Fruit fly (Drosophila melanogaster) whole organism, embryonic: ENCODE results near the gene HisCl1.

Experiments used
- Ada2b ChIP-seq: fragments of 200-800 bp; sonication (Bioruptor generic); IDR thresholded peaks from 2 replicates; pipeline ENCODE4 v1.3.6; 2022; ENCODE audit warnings: missing biosample characterization, missing genetic modification characterization
- Antp ChIP-seq: fragments of 200-800 bp; sonication (Bioruptor generic); optimal IDR thresholded peaks from 3 replicates; lab custom pipeline; 2016; ENCODE audit warnings: missing biosample characterization, missing genetic modification characterization
- B-H1 ChIP-seq: fragments of 200-800 bp; sonication (Bioruptor generic); IDR thresholded peaks from 3 replicates; pipeline ENCODE4 v1.3.6; 2022; ENCODE audit warnings: missing biosample characterization, missing genetic modification characterization
- Bdp1 ChIP-seq: fragments of 200-800 bp; sonication (Bioruptor generic); optimal IDR thresholded peaks from 3 replicates; lab custom pipeline; 2016; ENCODE audit warnings: missing biosample characterization, missing genetic modification characterization
- CG10979 ChIP-seq: fragments of 200-800 bp; sonication (Bioruptor generic); optimal IDR thresholded peaks from 2 replicates; lab custom pipeline; 2018; ENCODE audit warnings: missing biosample characterization, mild to moderate bottlenecking, missing genetic modification characterization, moderate library complexity
- CG12769 ChIP-seq: fragments of 200-800 bp; sonication (Bioruptor generic); optimal IDR thresholded peaks from 2 replicates; lab custom pipeline; 2019; ENCODE audit warnings: missing biosample characterization, mild to moderate bottlenecking, missing genetic modification characterization, moderate library complexity
- CG13424 ChIP-seq: fragments of 200-800 bp; sonication (Bioruptor generic); optimal IDR thresholded peaks from 2 replicates; lab custom pipeline; 2019; ENCODE audit warnings: missing biosample characterization, mild to moderate bottlenecking, missing genetic modification characterization, moderate library complexity
- CG14441 ChIP-seq: fragments of 200-800 bp; sonication (Bioruptor generic); IDR thresholded peaks from 2 replicates; pipeline ENCODE4 v1.3.6; 2022; ENCODE audit warnings: missing biosample characterization, missing genetic modification characterization
- CG15479 ChIP-seq: fragments of 200-800 bp; sonication (Bioruptor generic); optimal IDR thresholded peaks from 3 replicates; lab custom pipeline; 2019; ENCODE audit warnings: missing biosample characterization, mild to moderate bottlenecking, missing genetic modification characterization, moderate library complexity
- CG15696 ChIP-seq: fragments of 200-800 bp; sonication (Bioruptor generic); optimal IDR thresholded peaks from 2 replicates; lab custom pipeline; 2019; ENCODE audit warnings: missing biosample characterization, mild to moderate bottlenecking, missing genetic modification characterization, moderate library complexity
- CG17802 ChIP-seq: fragments of 200-800 bp; sonication (Bioruptor generic); optimal IDR thresholded peaks from 2 replicates; lab custom pipeline; 2018; ENCODE audit warnings: missing biosample characterization, mild to moderate bottlenecking, missing genetic modification characterization, moderate library complexity
- CG32772 ChIP-seq: fragments of 200-800 bp; sonication (Bioruptor generic); IDR thresholded peaks from 2 replicates; pipeline ENCODE4 v1.3.6; 2022; ENCODE audit warnings: missing biosample characterization, missing genetic modification characterization
- CG6765 ChIP-seq: fragments of 200-800 bp; sonication (Bioruptor generic); optimal IDR thresholded peaks from 3 replicates; lab custom pipeline; 2017; ENCODE audit warnings: missing biosample characterization, mild to moderate bottlenecking, missing genetic modification characterization
- CG7271 ChIP-seq: fragments of 200-800 bp; sonication (Bioruptor generic); optimal IDR thresholded peaks from 2 replicates; lab custom pipeline; 2018; ENCODE audit warnings: missing biosample characterization, mild to moderate bottlenecking, missing genetic modification characterization, moderate library complexity
- CG8388 ChIP-seq: fragments of 200-800 bp; sonication (Bioruptor generic); optimal IDR thresholded peaks from 2 replicates; lab custom pipeline; 2019; ENCODE audit warnings: missing biosample characterization, mild to moderate bottlenecking, missing genetic modification characterization, moderate library complexity
- CG8765 ChIP-seq: fragments of 200-800 bp; sonication (Bioruptor generic); IDR thresholded peaks from 2 replicates; pipeline ENCODE4 v1.3.6; 2022; ENCODE audit warnings: missing biosample characterization, missing genetic modification characterization
- CG9437 ChIP-seq: fragments of 200-800 bp; sonication (Bioruptor generic); optimal IDR thresholded peaks from 2 replicates; lab custom pipeline; 2018; ENCODE audit warnings: missing biosample characterization, mild to moderate bottlenecking, missing genetic modification characterization
- CG9727 ChIP-seq: fragments of 200-800 bp; sonication (Bioruptor generic); optimal IDR thresholded peaks from 3 replicates; lab custom pipeline; 2017; ENCODE audit warnings: missing biosample characterization, mild to moderate bottlenecking, missing genetic modification characterization
- Deaf1 ChIP-seq: fragments of 200-800 bp; optimal IDR thresholded peaks from 3 replicates; lab custom pipeline; 2019; ENCODE audit warnings: missing biosample characterization, mild to moderate bottlenecking, missing genetic modification characterization, moderate library complexity
- Doc2 ChIP-seq: fragments of 200-800 bp; sonication (Bioruptor generic); IDR thresholded peaks from 2 replicates; pipeline ENCODE4 v1.3.6; 2022; ENCODE audit warnings: missing biosample characterization, missing genetic modification characterization
- H2.0 ChIP-seq: fragments of 200-800 bp; sonication (Bioruptor generic); IDR thresholded peaks from 2 replicates; pipeline ENCODE4 v1.3.6; 2022; ENCODE audit warnings: missing biosample characterization, missing genetic modification characterization
- HLH54F ChIP-seq: fragments of 200-800 bp; sonication (Bioruptor generic); optimal IDR thresholded peaks from 3 replicates; lab custom pipeline; 2016; ENCODE audit warnings: missing biosample characterization, missing genetic modification characterization
- Hr3 ChIP-seq: fragments of 200-800 bp; sonication (Bioruptor generic); optimal IDR thresholded peaks from 3 replicates; lab custom pipeline; 2016; ENCODE audit warnings: missing biosample characterization, missing genetic modification characterization
- Hr51 ChIP-seq, 2 experiments: fragments of 200-800 bp; sonication (Bioruptor generic); optimal IDR thresholded peaks; 2 replicates in 1 of 2; 3 replicates in 1 of 2; lab custom pipeline; 2016 to 2018; ENCODE audit warnings: missing biosample characterization in 2 of 2, missing genetic modification characterization in 2 of 2, mild to moderate bottlenecking in 1 of 2, moderate library complexity in 1 of 2
- MBD-R2 ChIP-seq: fragments of 200-800 bp; sonication (Bioruptor generic); IDR thresholded peaks from 2 replicates; pipeline ENCODE4 v1.3.6; 2022; ENCODE audit warnings: missing biosample characterization, missing genetic modification characterization
- Med ChIP-seq: fragments of 200-800 bp; sonication (Bioruptor generic); peaks from one replicate; lab custom pipeline; 2016; ENCODE audit warnings: missing biosample characterization, missing genetic modification characterization, mild to moderate bottlenecking, inconsistent platforms, moderate library complexity
- Myb ChIP-seq: fragments of 200-800 bp; sonication (Bioruptor generic); optimal IDR thresholded peaks from 2 replicates; lab custom pipeline; 2016; ENCODE audit warnings: missing biosample characterization, missing genetic modification characterization
- Nf-YB ChIP-seq: fragments of 200-800 bp; sonication (Bioruptor generic); optimal IDR thresholded peaks from 3 replicates; lab custom pipeline; 2019; ENCODE audit warnings: missing biosample characterization, mild to moderate bottlenecking, missing genetic modification characterization, moderate library complexity
- Optix ChIP-seq: fragments of 200-800 bp; sonication (Bioruptor generic); IDR thresholded peaks from 3 replicates; pipeline ENCODE4 v1.3.6; 2022; ENCODE audit warnings: missing biosample characterization, missing genetic modification characterization
- Six4 ChIP-seq: fragments of 200-800 bp; sonication (Bioruptor generic); optimal IDR thresholded peaks from 2 replicates; lab custom pipeline; 2016; ENCODE audit warnings: missing biosample characterization, missing genetic modification characterization
- Trl ChIP-seq, 3 experiments: fragments of >200 bp in 2 of 3; fragments of 200-800 bp in 1 of 3; sonication (Bioruptor generic) in 1 of 3; optimal IDR thresholded peaks; 2 replicates in 1 of 3; 3 replicates in 2 of 3; lab custom pipeline; 2016 to 2017; ENCODE audit warnings: missing biosample characterization in 1 of 3, missing genetic modification characterization in 1 of 3
- bbx ChIP-seq: fragments of 200-800 bp; sonication (Bioruptor generic); IDR thresholded peaks from 2 replicates; pipeline ENCODE4 v1.3.6; 2022; ENCODE audit warnings: missing biosample characterization, missing genetic modification characterization; ENCODE audit not compliant: partially characterized antibody
- cato ChIP-seq: fragments of 200-800 bp; sonication (Bioruptor generic); optimal IDR thresholded peaks from 2 replicates; lab custom pipeline; 2016; ENCODE audit warnings: missing biosample characterization, missing genetic modification characterization, borderline replicate concordance
- ewg ChIP-seq: fragments of 200-800 bp; sonication (Bioruptor generic); optimal IDR thresholded peaks from 3 replicates; lab custom pipeline; 2017; ENCODE audit warnings: mild to moderate bottlenecking, missing biosample characterization, missing genetic modification reagents, missing genetic modification characterization
- fru ChIP-seq: fragments of >200 bp; optimal IDR thresholded peaks from 2 replicates; lab custom pipeline; 2017
- gcm2 ChIP-seq: fragments of 200-800 bp; sonication (Bioruptor generic); optimal IDR thresholded peaks from 2 replicates; lab custom pipeline; 2016; ENCODE audit warnings: missing biosample characterization, missing genetic modification characterization
- knrl ChIP-seq: fragments of 200-800 bp; sonication (Bioruptor generic); IDR thresholded peaks from 3 replicates; pipeline ENCODE4 v1.3.6; 2022; ENCODE audit warnings: missing biosample characterization, missing genetic modification characterization; ENCODE audit not compliant: partially characterized antibody
- mirr ChIP-seq: fragments of 200-800 bp; sonication (Bioruptor generic); optimal IDR thresholded peaks from 3 replicates; lab custom pipeline; 2018; ENCODE audit warnings: missing biosample characterization, mild to moderate bottlenecking, missing genetic modification characterization
- p53 ChIP-seq: fragments of 200-800 bp; sonication (Bioruptor generic); optimal IDR thresholded peaks from 2 replicates; lab custom pipeline; 2016; ENCODE audit warnings: missing biosample characterization, missing genetic modification characterization
- psq ChIP-seq: fragments of 200-800 bp; sonication (Bioruptor generic); optimal IDR thresholded peaks from 2 replicates; lab custom pipeline; 2017; ENCODE audit warnings: missing biosample characterization, missing genetic modification characterization
- pum ChIP-seq: fragments of 200-800 bp; sonication (Bioruptor generic); optimal IDR thresholded peaks from 2 replicates; lab custom pipeline; 2016; ENCODE audit warnings: missing biosample characterization, missing genetic modification characterization
- ro ChIP-seq: fragments of 200-800 bp; sonication (Bioruptor generic); IDR thresholded peaks from 2 replicates; pipeline ENCODE4 v1.3.6; 2022; ENCODE audit warnings: missing biosample characterization, missing genetic modification characterization
- sens ChIP-seq: fragments of 200-800 bp; sonication (Bioruptor generic); peaks from one replicate; lab custom pipeline; 2016; ENCODE audit warnings: missing biosample characterization, missing genetic modification characterization
- sim ChIP-seq: fragments of 200-800 bp; sonication (Bioruptor generic); IDR thresholded peaks from 2 replicates; pipeline ENCODE4 v1.3.6; 2022; ENCODE audit warnings: missing biosample characterization, missing genetic modification characterization
- slbo ChIP-seq: fragments of 200-800 bp; sonication (Bioruptor generic); IDR thresholded peaks from 2 replicates; pipeline ENCODE4 v1.3.6; 2022; ENCODE audit warnings: missing biosample characterization, missing genetic modification characterization
- stc ChIP-seq: fragments of 200-800 bp; sonication (Bioruptor generic); IDR thresholded peaks from 2 replicates; pipeline ENCODE4 v1.3.6; 2022; ENCODE audit warnings: missing biosample characterization, missing genetic modification characterization
- tll ChIP-seq, 2 experiments: fragments of 200-800 bp in 1 of 2; fragments of >200 bp in 1 of 2; sonication (Bioruptor generic) in 1 of 2; optimal IDR thresholded peaks; 2 replicates each; lab custom pipeline; 2017 to 2019; ENCODE audit warnings: missing biosample characterization in 2 of 2, missing genetic modification characterization in 2 of 2, mild to moderate bottlenecking in 1 of 2, moderate library complexity in 1 of 2
- usp ChIP-seq: fragments of >200 bp; optimal IDR thresholded peaks from 2 replicates; lab custom pipeline; 2017; ENCODE audit warnings: missing biosample characterization, missing genetic modification characterization
- zen ChIP-seq: fragments of 200-800 bp; sonication (Bioruptor generic); optimal IDR thresholded peaks from 3 replicates; lab custom pipeline; 2018; ENCODE audit warnings: missing biosample characterization, mild to moderate bottlenecking, missing genetic modification characterization, moderate library complexity
- zf30C ChIP-seq: fragments of 200-800 bp; sonication (Bioruptor generic); optimal IDR thresholded peaks from 3 replicates; lab custom pipeline; 2018; ENCODE audit warnings: missing biosample characterization, mild to moderate bottlenecking, missing genetic modification characterization
- zfh2 ChIP-seq: fragments of 200-800 bp; sonication (Bioruptor generic); optimal IDR thresholded peaks from 2 replicates; lab custom pipeline; 2016; ENCODE audit warnings: missing biosample characterization, missing genetic modification characterization

Gene HisCl1

dm6 chr3R:11773999-11774397 is 13.0 kb upstream of the HisCl1 start (continued):
- TF ChIP-seq zfh2 (GFP tag; lab: Kevin White, UChicago) (no peak), Bdp1 (GFP tag; lab: Kevin White, UChicago) (no peak), Hr3 (GFP tag; lab: Kevin White, UChicago) (peak; percentile 67), pum (GFP tag; lab: Kevin White, UChicago) (peak; percentile 27), zf30C (GFP tag; lab: Kevin White, UChicago) (peak; percentile 94), CG12769 (peak; percentile 58), CG14441 (GFP tag; lab: Robert Waterston, UW) (0 out of 2 replicates have a peak, but pooled peaks have one; percentile 15), CG17802 (tag; lab: Kevin White, UChicago) (no peak), CG15479 (no peak), CG7271 (tag; lab: Kevin White, UChicago) (no peak), stc (GFP tag; lab: Robert Waterston, UW) (peak; percentile 56), Myb (no peak), Hr51 (GFP tag; optimal IDR thresholded peaks at IDR 0.05; lab: Kevin White, UChicago) (peak in 1 of 2 experiments; percentile 82), CG9727 (GFP tag; lab: Kevin White, UChicago) (peak; percentile 86), fru (lab: Kevin White, UChicago) (no peak), bbx (GFP tag; lab: Robert Waterston, UW) (no peak), Antp (GFP tag; lab: Kevin White, UChicago) (no peak), CG10979 (peak; percentile 86), psq (peak; percentile 49), sens (GFP tag; lab: Kevin White, UChicago) (peak; percentile 89), Trl (optimal IDR thresholded peaks at IDR 0.05; lab: Kevin White, UChicago) (no peak), Trl (GFP tag; optimal IDR thresholded peaks at IDR 0.05; lab: Kevin White, UChicago) (no peak), Deaf1 (tag; lab: Kevin White, UChicago) (peak; percentile 40), Ada2b (GFP tag; lab: Robert Waterston, UW) (no peak), CG15696 (tag; lab: Kevin White, UChicago) (peak; percentile 85), Optix (GFP tag; lab: Robert Waterston, UW) (no peak), mirr (GFP tag; lab: Kevin White, UChicago) (no peak), Nf-YB (peak; percentile 63), H2.0 (GFP tag; lab: Robert Waterston, UW) (no peak; the same call in 1 of the 2 replicates), zen (peak; percentile 47), Med (no peak), CG8765 (GFP tag; lab: Robert Waterston, UW) (no peak), knrl (GFP tag; lab: Robert Waterston, UW) (no peak), CG8388 (GFP tag; lab: Kevin White, UChicago) (peak; percentile 74), Six4 (GFP tag; lab: Kevin White, UChicago) (peak; percentile 48), MBD-R2 (no peak), slbo (peak; percentile 73), CG32772 (GFP tag; lab: Robert Waterston, UW) (no peak), CG9437 (GFP tag; lab: Kevin White, UChicago) (peak; percentile 64), HLH54F (GFP tag; lab: Kevin White, UChicago) (no peak), sim (no peak), gcm2 (GFP tag; lab: Kevin White, UChicago) (no peak), ewg (GFP tag; lab: Kevin White, UChicago) (peak; percentile 26), B-H1 (GFP tag; lab: Robert Waterston, UW) (0 out of 3 replicates have a peak, but pooled peaks have one; percentile 29), CG13424 (tag; lab: Kevin White, UChicago) (peak; percentile 90), usp (GFP tag; lab: Kevin White, UChicago) (no peak), p53 (GFP tag; lab: Kevin White, UChicago) (no peak), Doc2 (no peak), cato (GFP tag; lab: Kevin White, UChicago) (no peak), ro (no peak), tll (GFP tag; optimal IDR thresholded peaks at IDR 0.05; lab: Kevin White, UChicago) (no peak), CG6765 (peak; percentile 64)
